Fruit fly (Drosophila melanogaster): Measurements from ENCODE around the gene Atg3.

The Atg3 gene

dm6 chr3L:18757079-18757815, 8.8 kb downstream of the Atg3 start (continued):
- TF ChIP-seq CG17385 (GFP tag; optimal IDR thresholded peaks at IDR 0.05): peak; percentile 11
- TF ChIP-seq Med (GFP tag): peak; percentile 79
- no peak for TF ChIP-seq Dref (GFP tag; IDR thresholded peaks at IDR 0.05)
- TF ChIP-seq dimm (GFP tag; IDR thresholded peaks at IDR 0.05): no peak
- TF ChIP-seq zen (tag; optimal IDR thresholded peaks at IDR 0.05): no peak
- TF ChIP-seq trem (tag; optimal IDR thresholded peaks at IDR 0.05): peak; percentile 1
- peak; percentile 46; the same call in 1 of the 2 replicates for TF ChIP-seq sob (GFP tag; IDR thresholded peaks at IDR 0.05)
- TF ChIP-seq ftz-f1 (GFP tag; optimal IDR thresholded peaks at IDR 0.05): peak; percentile 98
- peak; percentile 57 for TF ChIP-seq vvl (GFP tag; IDR thresholded peaks at IDR 0.05)
- peak; percentile 71; the same call in 2 of the 3 replicates for TF ChIP-seq zen2 (GFP tag; IDR thresholded peaks at IDR 0.05; ENCODE audit: partially characterized antibody)
- TF ChIP-seq Deaf1 (tag; optimal IDR thresholded peaks at IDR 0.05): peak; percentile 80
- 0 out of 3 replicates have a peak, but pooled peaks have one; percentile 24 for TF ChIP-seq ken (GFP tag; IDR thresholded peaks at IDR 0.05)
- TF ChIP-seq CG17802 (tag; optimal IDR thresholded peaks at IDR 0.05): no peak
- TF ChIP-seq Adf1 (GFP tag; IDR thresholded peaks at IDR 0.05): peak; percentile 75
- peak in 1 of 2 experiments; percentile 91 for TF ChIP-seq Pdp1 (GFP tag; optimal IDR thresholded peaks at IDR 0.05)
- no peak for TF ChIP-seq Myb (GFP tag; optimal IDR thresholded peaks at IDR 0.05)
- no peak for TF ChIP-seq CG2116 (GFP tag; optimal IDR thresholded peaks at IDR 0.05)
- no peak for TF ChIP-seq CG6272 (GFP tag; IDR thresholded peaks at IDR 0.05)
- peak; percentile 89 to 96 for TF ChIP-seq Trl (optimal IDR thresholded peaks at IDR 0.05)
- no peak for TF ChIP-seq Trl (GFP tag; optimal IDR thresholded peaks at IDR 0.05)
- TF ChIP-seq CG12744 (GFP tag; optimal IDR thresholded peaks at IDR 0.05): no peak
- no peak for TF ChIP-seq tup (GFP tag; optimal IDR thresholded peaks at IDR 0.05)
- TF ChIP-seq sd (tag; optimal IDR thresholded peaks at IDR 0.05): peak; percentile 3
- TF ChIP-seq CG5953 (GFP tag; IDR thresholded peaks at IDR 0.05): 0 out of 2 replicates have a peak, but pooled peaks have one; percentile 37
- peak; percentile 27; the same call in 1 of the 2 replicates for TF ChIP-seq Atf6 (GFP tag; IDR thresholded peaks at IDR 0.05)
- peak; percentile 6 for TF ChIP-seq CG3163 (GFP tag; optimal IDR thresholded peaks at IDR 0.05)
- no peak for TF ChIP-seq Opbp (GFP tag; IDR thresholded peaks at IDR 0.05; ENCODE audit: partially characterized antibody)
- TF ChIP-seq CG12769 (tag; optimal IDR thresholded peaks at IDR 0.05): peak; percentile 83
- no peak for TF ChIP-seq corto (GFP tag; optimal IDR thresholded peaks at IDR 0.05)
- TF ChIP-seq Aef1 (GFP tag; IDR thresholded peaks at IDR 0.05): peak; percentile 70; the same call in 2 of the 3 replicates
- TF ChIP-seq cg (GFP tag; optimal IDR thresholded peaks at IDR 0.05): peak; percentile 93
- TF ChIP-seq CG6654 (GFP tag; optimal IDR thresholded peaks at IDR 0.05): no peak
- TF ChIP-seq bab2 (GFP tag; optimal IDR thresholded peaks at IDR 0.05): no peak
- peak; percentile 36 for TF ChIP-seq sqz (GFP tag; optimal IDR thresholded peaks at IDR 0.05)
- no peak for TF ChIP-seq pum (GFP tag; optimal IDR thresholded peaks at IDR 0.05)
- no peak for TF ChIP-seq wek (GFP tag; optimal IDR thresholded peaks at IDR 0.05)
- no peak for TF ChIP-seq CG7928 (GFP tag; optimal IDR thresholded peaks at IDR 0.05)
- TF ChIP-seq lov (optimal IDR thresholded peaks at IDR 0.05): no peak
- TF ChIP-seq lov (GFP tag; IDR thresholded peaks at IDR 0.05): 0 out of 3 replicates have a peak, but pooled peaks have one; percentile 68
- no peak for TF ChIP-seq CG12942 (GFP tag; optimal IDR thresholded peaks at IDR 0.05)
- peak; percentile 54 for TF ChIP-seq CG8478 (optimal IDR thresholded peaks at IDR 0.05)
- peak; percentile 54; the same call in 2 of the 3 replicates for TF ChIP-seq ci (GFP tag; IDR thresholded peaks at IDR 0.05)
- peak; percentile 72 for TF ChIP-seq sens (GFP tag)
- peak; percentile 73 for TF ChIP-seq kni (GFP tag; optimal IDR thresholded peaks at IDR 0.05)
- TF ChIP-seq Blimp-1 (GFP tag; optimal IDR thresholded peaks at IDR 0.05): peak; percentile 98
- peak; percentile 95 for TF ChIP-seq chinmo (GFP tag; IDR thresholded peaks at IDR 0.05; ENCODE audit: partially characterized antibody)
- TF ChIP-seq HLH3B (GFP tag; IDR thresholded peaks at IDR 0.05): 0 out of 2 replicates have a peak, but pooled peaks have one; percentile 8
- TF ChIP-seq onecut (GFP tag; IDR thresholded peaks at IDR 0.05): peak; percentile 60
- TF ChIP-seq CG34422 (GFP tag; IDR thresholded peaks at IDR 0.05): peak; percentile 66; the same call in 1 of the 3 replicates

Data from whole organism, embryonic.